Fruit fly (Drosophila melanogaster) S2 (cell line): ENCODE data around the gene mfrn.

ENCODE experiments used
- CG8478 ChIP-seq: fragments of >200 bp; optimal IDR thresholded peaks from 2 replicates; lab custom pipeline; 2018
- CTCF ChIP-seq, 2 experiments: fragments of >200 bp; optimal IDR thresholded peaks; 2 replicates each; lab custom pipeline; 2018

dm6 chr3R:27953890-27954289 lies 6.1 kb upstream of the mfrn start, which contains the start of gene CG4951:
- no peak for TF ChIP-seq CG8478
- TF ChIP-seq CTCF (optimal IDR thresholded peaks at IDR 0.05; lab: Kevin White, UChicago), result no peak
